Fruit fly (Drosophila melanogaster) Kc167 (cell line): ENCODE measurements around the gene ZC3H3.

Experiments
- Myc ChIP-seq: fragments of >200 bp; optimal IDR thresholded peaks from 2 replicates; lab custom pipeline; 2017; ENCODE audit warnings: missing external identifiers
- Sin3A ChIP-seq: fragments of >200 bp; optimal IDR thresholded peaks from 2 replicates; lab custom pipeline; 2018; ENCODE audit warnings: missing external identifiers
- h ChIP-seq: fragments of >200 bp; optimal IDR thresholded peaks from 3 replicates; lab custom pipeline; 2018; ENCODE audit warnings: missing external identifiers
- insv ChIP-seq: fragments of >200 bp; optimal IDR thresholded peaks from 3 replicates; lab custom pipeline; 2018; ENCODE audit warnings: missing external identifiers
- psq ChIP-seq: fragments of >200 bp; optimal IDR thresholded peaks from 2 replicates; lab custom pipeline; 2017; ENCODE audit warnings: missing external identifiers
- ttk ChIP-seq: sonication (Bioruptor generic); optimal IDR thresholded peaks from 2 replicates; lab custom pipeline; 2017; ENCODE audit warnings: missing external identifiers

The ZC3H3 gene

DNA sequence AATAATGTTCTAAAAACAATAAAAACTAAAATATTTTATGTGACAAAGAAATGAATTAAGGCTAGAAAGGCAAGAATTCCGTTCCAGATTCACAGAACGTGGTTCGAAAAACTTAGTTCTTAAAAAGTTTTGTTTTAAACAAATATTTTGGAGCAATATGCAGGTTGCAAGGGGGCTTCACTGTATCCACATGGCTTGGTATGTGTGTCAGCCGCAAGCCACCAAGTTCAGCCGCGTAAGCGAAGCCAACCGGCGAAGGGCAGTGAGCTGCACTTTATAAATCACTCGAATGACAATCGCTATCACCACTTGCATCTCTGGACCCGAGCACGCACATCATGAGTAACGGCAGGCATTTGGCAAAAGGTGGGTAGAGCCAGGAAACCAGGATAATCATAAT, 10.7 kb upstream of the ZC3H3 start, which contains the start of gene se:
TSS of gene se (plus strand) at position 301 of the 400 bp plus-strand sequence.
- TF ChIP-seq Sin3A (lab: Kevin White, UChicago) (no peak), psq (lab: Kevin White, UChicago) (no peak), h (lab: Kevin White, UChicago) (no peak), insv (no peak), ttk (no peak), Myc (lab: Kevin White, UChicago) (no peak)

dm6 chr3L:8519232-8519631, 9.7 kb upstream of the ZC3H3 start:
- TF ChIP-seq psq (lab: Kevin White, UChicago): no peak

DNA sequence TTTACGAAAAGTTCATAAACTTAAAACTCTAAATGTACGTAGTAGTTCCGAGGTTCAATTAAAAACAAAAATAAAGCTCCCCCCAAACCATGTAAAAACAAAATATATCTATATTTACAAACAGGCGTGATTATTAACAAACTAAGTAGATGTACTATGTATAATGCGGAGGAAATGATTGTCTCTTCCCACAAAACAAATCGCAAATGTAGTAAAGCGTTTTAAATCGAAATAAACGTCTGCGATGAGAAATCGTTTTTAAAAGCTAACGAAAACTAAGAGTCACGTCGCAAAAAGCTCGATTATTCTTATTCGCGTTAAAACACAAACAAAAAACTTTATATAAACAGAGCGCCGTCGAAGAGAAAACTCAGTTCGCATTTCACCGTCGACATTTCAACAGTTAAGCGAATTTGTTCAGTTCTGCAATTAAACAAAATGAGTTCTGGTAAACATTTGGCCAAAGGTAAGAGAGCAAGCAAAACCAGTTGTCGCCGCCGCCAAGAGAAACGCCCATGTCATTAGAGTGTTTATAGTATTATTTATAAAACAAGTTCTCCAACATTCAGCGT, 9.0 kb upstream of the ZC3H3 start, which contains the start of gene GstO3:
TSS of gene GstO3 (plus strand) at position 370 of the 572 bp plus-strand sequence.
- no peak for TF ChIP-seq ttk
- no peak for TF ChIP-seq Sin3A (lab: Kevin White, UChicago)
- no peak for TF ChIP-seq Myc (lab: Kevin White, UChicago)
- TF ChIP-seq insv: no peak

dm6 chr3L:8514768-8515167, 5.2 kb upstream of the ZC3H3 start, which contains the start of gene CG6683:
Gene CG6683 (minus strand): TSS chr3L:8514921.
- no peak for TF ChIP-seq Myc (lab: Kevin White, UChicago)
- TF ChIP-seq Sin3A (lab: Kevin White, UChicago): no peak
- no peak for TF ChIP-seq ttk
- no peak for TF ChIP-seq insv

- TF ChIP-seq insv: no peak
- no peak for TF ChIP-seq h (lab: Kevin White, UChicago)
- no peak for TF ChIP-seq ttk
- TF ChIP-seq Sin3A (lab: Kevin White, UChicago): no peak
- TF ChIP-seq psq (lab: Kevin White, UChicago): no peak
- no peak for TF ChIP-seq Myc (lab: Kevin White, UChicago)
These were observed 3.7 kb upstream of the ZC3H3 start for dm6 chr3L:8513258-8513657.

DNA sequence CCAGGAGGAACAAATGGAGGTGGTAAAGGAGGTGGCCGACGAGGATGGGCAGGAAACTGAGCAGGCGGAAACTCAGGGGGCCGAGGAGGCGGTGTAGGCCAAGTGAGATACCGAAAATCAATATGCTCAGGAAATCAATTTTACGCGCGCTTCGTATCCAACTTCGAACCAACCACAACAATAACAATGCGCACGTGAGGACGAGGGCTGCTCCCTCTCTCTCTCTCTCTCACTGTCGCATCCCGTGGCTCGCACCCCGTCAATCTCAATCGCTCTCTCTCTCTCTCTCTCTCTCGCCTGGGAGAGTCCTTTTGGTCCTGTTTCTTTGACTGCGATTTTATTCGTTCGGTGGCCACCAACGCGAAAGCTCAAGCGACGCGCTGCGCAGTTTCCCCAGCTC, 2.9 kb upstream of the ZC3H3 start, which contains the start of gene CG6765:
TSS of gene CG6765 (plus strand) at position 340 of the 400 bp plus-strand sequence.
- TF ChIP-seq Myc (lab: Kevin White, UChicago) (no peak), psq (lab: Kevin White, UChicago) (no peak), h (lab: Kevin White, UChicago) (no peak), insv (no peak), ttk (no peak), Sin3A (lab: Kevin White, UChicago) (no peak)

dm6 chr3L:8506975-8507441, 2.6 kb downstream of the ZC3H3 start, which contains the start of gene CG43163:
Gene CG43163 (minus strand): TSS chr3L:8507146.
- TF ChIP-seq ttk (no peak), Myc (lab: Kevin White, UChicago) (no peak), h (lab: Kevin White, UChicago) (no peak), psq (lab: Kevin White, UChicago) (no peak), insv (no peak), Sin3A (lab: Kevin White, UChicago) (no peak)

DNA sequence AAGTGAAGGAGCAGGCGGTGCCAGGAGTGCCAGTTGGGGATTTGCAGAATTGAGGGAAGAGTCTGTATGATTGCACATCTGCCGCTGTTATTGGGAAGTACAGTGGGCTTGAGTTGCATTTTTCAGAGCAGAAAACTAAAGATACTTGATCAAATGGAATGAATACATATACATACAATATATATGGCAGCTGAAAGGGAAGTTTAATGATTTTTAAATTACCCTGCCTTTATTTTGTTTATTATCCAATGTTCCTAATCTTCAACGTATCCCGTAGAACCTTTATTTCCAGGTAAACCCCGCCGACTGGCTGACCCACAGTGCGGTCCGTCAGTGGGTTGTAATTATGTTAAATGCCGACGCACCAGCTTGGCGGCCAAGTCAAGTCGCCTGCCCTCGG, 28.6 kb downstream of the ZC3H3 start:
- no peak for TF ChIP-seq Sin3A (lab: Kevin White, UChicago)
- no peak for TF ChIP-seq ttk
- no peak for TF ChIP-seq Myc (lab: Kevin White, UChicago)
- no peak for TF ChIP-seq insv
- no peak for TF ChIP-seq psq (lab: Kevin White, UChicago)
- TF ChIP-seq h (lab: Kevin White, UChicago): no peak

- TF ChIP-seq psq (lab: Kevin White, UChicago) (no peak), Sin3A (lab: Kevin White, UChicago) (no peak), insv (no peak), ttk (no peak), Myc (lab: Kevin White, UChicago) (no peak), h (lab: Kevin White, UChicago) (no peak)
These were observed 48.1 kb downstream of the ZC3H3 start for dm6 chr3L:8461229-8462004.

DNA sequence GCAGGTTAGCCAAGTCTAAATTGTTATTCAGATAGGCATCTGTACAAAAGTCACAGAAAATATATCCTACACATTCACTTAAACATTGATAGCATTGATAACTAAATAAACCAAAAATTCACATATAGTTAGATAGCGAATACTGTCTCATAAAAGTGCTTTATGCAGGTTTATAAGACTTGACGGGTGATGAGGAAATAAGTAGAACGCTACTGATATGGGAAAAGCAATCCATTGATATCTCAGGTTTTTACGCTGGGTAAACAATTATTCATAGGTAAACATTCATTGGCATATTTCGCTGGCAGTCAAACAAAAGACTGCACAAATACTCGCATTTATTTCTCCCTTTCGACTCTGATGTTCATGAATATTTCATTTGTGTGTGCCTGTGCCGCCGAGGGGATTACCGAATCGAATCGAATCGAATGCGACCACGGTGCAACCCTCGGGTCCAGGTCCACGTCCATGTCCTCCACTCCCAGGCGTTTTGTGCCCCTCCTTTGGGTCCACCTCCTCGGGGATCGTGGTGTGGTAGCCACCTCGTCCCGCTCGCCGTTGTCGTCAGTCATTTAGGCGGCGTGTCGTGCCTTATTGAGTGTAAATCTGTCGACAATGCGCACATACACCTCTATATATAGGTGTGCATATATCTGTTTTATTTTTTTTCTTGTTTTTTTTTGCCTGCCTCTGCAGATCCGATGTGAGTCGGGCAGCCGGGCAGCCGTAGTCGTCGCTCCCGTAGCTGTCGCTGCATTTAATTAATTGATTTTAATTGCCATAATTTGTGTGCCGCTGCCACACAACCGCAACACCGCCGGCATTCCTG, 49.3 kb downstream of the ZC3H3 start:
- no peak for TF ChIP-seq Myc (lab: Kevin White, UChicago)
- TF ChIP-seq h (lab: Kevin White, UChicago): no peak
- no peak for TF ChIP-seq ttk
- no peak for TF ChIP-seq Sin3A (lab: Kevin White, UChicago)
- no peak for TF ChIP-seq psq (lab: Kevin White, UChicago)
- TF ChIP-seq insv: no peak

dm6 chr3L:8459615-8460004, 50.0 kb downstream of the ZC3H3 start:
- no peak for TF ChIP-seq ttk
- no peak for TF ChIP-seq Myc (lab: Kevin White, UChicago)
- TF ChIP-seq h (lab: Kevin White, UChicago): no peak
- no peak for TF ChIP-seq psq (lab: Kevin White, UChicago)
- no peak for TF ChIP-seq insv
- TF ChIP-seq Sin3A (lab: Kevin White, UChicago): no peak
